Fruit fly (Drosophila melanogaster): ENCODE measurements around the gene myo.
A peak's percentile ranks its signal among the peaks of the same experiment; 100 is the strongest.

The myo gene

dm6 chr4:663055-663670 is 32.7 kb downstream of the myo start, which contains the start of the genes CG46466 and Slip1 (continued):
- no peak for TF ChIP-seq HLH106 (tag; optimal IDR thresholded peaks at IDR 0.05)

dm6 chr4:662101-662500 is 33.8 kb downstream of the myo start:
- no peak for TF ChIP-seq Mio (GFP tag; optimal IDR thresholded peaks at IDR 0.05)
- no peak for TF ChIP-seq dl (GFP tag; optimal IDR thresholded peaks at IDR 0.05; ENCODE audit: insufficient read depth in 1 of 2, partially characterized antibody in 2 of 2)
- TF ChIP-seq tai (GFP tag; optimal IDR thresholded peaks at IDR 0.05) = no peak
- TF ChIP-seq woc (GFP tag; optimal IDR thresholded peaks at IDR 0.05) = no peak
- TF ChIP-seq sage (GFP tag; optimal IDR thresholded peaks at IDR 0.05) = no peak
- no peak for TF ChIP-seq Hnf4 (GFP tag; optimal IDR thresholded peaks at IDR 0.05)
- TF ChIP-seq CG32264 (GFP tag; optimal IDR thresholded peaks at IDR 0.05) = no peak
- no peak for TF ChIP-seq h (GFP tag; optimal IDR thresholded peaks at IDR 0.05)
- no peak for TF ChIP-seq GATAd (GFP tag; optimal IDR thresholded peaks at IDR 0.05)
- no peak for TF ChIP-seq pan (optimal IDR thresholded peaks at IDR 0.05)
- TF ChIP-seq Hr83 (GFP tag; optimal IDR thresholded peaks at IDR 0.05; ENCODE audit: poor library complexity, severe bottlenecking) = no peak

dm6 chr4:659884-660846 is 35.7 kb downstream of the myo start, which contains the start of gene gw:
Gene gw, minus strand, starts transcription at chr4:660608.
- peak; percentile 10 to 91 for TF ChIP-seq foxo (GFP tag; optimal IDR thresholded peaks at IDR 0.05)
- peak; percentile 80 for TF ChIP-seq Sp1 (GFP tag; optimal IDR thresholded peaks at IDR 0.05)
- no peak for TF ChIP-seq Rel (GFP tag; optimal IDR thresholded peaks at IDR 0.05)
- peak; percentile 39 for TF ChIP-seq Rel (tag; optimal IDR thresholded peaks at IDR 0.05)
- peak; percentile 95 for TF ChIP-seq N (GFP tag; optimal IDR thresholded peaks at IDR 0.05)
- peak; percentile 85 for TF ChIP-seq Hr83 (GFP tag; optimal IDR thresholded peaks at IDR 0.05; ENCODE audit: poor library complexity, severe bottlenecking)
- peak; percentile 17 for TF ChIP-seq Myc (optimal IDR thresholded peaks at IDR 0.05)
- peak; percentile 83 for TF ChIP-seq CG9705 (GFP tag; optimal IDR thresholded peaks at IDR 0.05)
- peak; percentile 87 for TF ChIP-seq fru (GFP tag; optimal IDR thresholded peaks at IDR 0.05)
- TF ChIP-seq dl (GFP tag; optimal IDR thresholded peaks at IDR 0.05; ENCODE audit: insufficient read depth in 1 of 2, partially characterized antibody in 2 of 2) = no peak
- TF ChIP-seq HLH106 (tag; optimal IDR thresholded peaks at IDR 0.05) = peak; percentile 86
- TF ChIP-seq rgr (GFP tag; optimal IDR thresholded peaks at IDR 0.05) = peak; percentile 88
- peak; percentile 45 for TF ChIP-seq brk (GFP tag; optimal IDR thresholded peaks at IDR 0.05)
- TF ChIP-seq Dfd (GFP tag; optimal IDR thresholded peaks at IDR 0.05) = no peak
- no peak for TF ChIP-seq CrebA (GFP tag; optimal IDR thresholded peaks at IDR 0.05; ENCODE audit: borderline replicate concordance)
- no peak for TF ChIP-seq Vsx2 (GFP tag; optimal IDR thresholded peaks at IDR 0.05; ENCODE audit: partially characterized antibody)
- peak; percentile 74 for TF ChIP-seq dsf (GFP tag; optimal IDR thresholded peaks at IDR 0.05; ENCODE audit: borderline replicate concordance)
- peak; percentile 63 for TF ChIP-seq woc (GFP tag; optimal IDR thresholded peaks at IDR 0.05)
- peak; percentile 61 for TF ChIP-seq dmrt93B (GFP tag; optimal IDR thresholded peaks at IDR 0.05)
- TF ChIP-seq psq (GFP tag; optimal IDR thresholded peaks at IDR 0.05) = peak; percentile 81
- TF ChIP-seq Mio (GFP tag; optimal IDR thresholded peaks at IDR 0.05) = no peak
- TF ChIP-seq sage (GFP tag; optimal IDR thresholded peaks at IDR 0.05) = peak; percentile 75
- no peak for TF ChIP-seq pan (optimal IDR thresholded peaks at IDR 0.05)
- TF ChIP-seq usp (GFP tag; optimal IDR thresholded peaks at IDR 0.05) = no peak
- TF ChIP-seq GATAd (GFP tag; optimal IDR thresholded peaks at IDR 0.05) = no peak
- peak; percentile 64 for TF ChIP-seq sv (GFP tag; optimal IDR thresholded peaks at IDR 0.05)
- TF ChIP-seq br (GFP tag; optimal IDR thresholded peaks at IDR 0.05) = peak; percentile 85
- TF ChIP-seq ey (GFP tag; optimal IDR thresholded peaks at IDR 0.05) = peak; percentile 97
- peak; percentile 83 for TF ChIP-seq tai (GFP tag; optimal IDR thresholded peaks at IDR 0.05)
- peak; percentile 86 for TF ChIP-seq Jra (GFP tag; optimal IDR thresholded peaks at IDR 0.05)
- no peak for TF ChIP-seq Dif (GFP tag; optimal IDR thresholded peaks at IDR 0.05; ENCODE audit: partially characterized antibody)
- peak; percentile 70 for TF ChIP-seq Hr78 (GFP tag; optimal IDR thresholded peaks at IDR 0.05)
- TF ChIP-seq h (GFP tag; optimal IDR thresholded peaks at IDR 0.05) = peak; percentile 90
- TF ChIP-seq OdsH (GFP tag; optimal IDR thresholded peaks at IDR 0.05) = peak; percentile 88
- TF ChIP-seq jim (GFP tag; optimal IDR thresholded peaks at IDR 0.05) = no peak
- TF ChIP-seq Abd-B (GFP tag; optimal IDR thresholded peaks at IDR 0.05) = no peak
- TF ChIP-seq lola (GFP tag; optimal IDR thresholded peaks at IDR 0.05) = no peak
- peak; percentile 29 for TF ChIP-seq CG32264 (GFP tag; optimal IDR thresholded peaks at IDR 0.05)
- TF ChIP-seq Hnf4 (GFP tag; optimal IDR thresholded peaks at IDR 0.05) = peak; percentile 88
